Fruit fly (Drosophila melanogaster): ENCODE measurements around the gene Cpr97Eb.

Cpr97Eb gene

dm6 chr3R:27111784-27112602 is 21.1 kb upstream of the Cpr97Eb start, which contains the start of the genes gb and CG5815 (continued):
- TF ChIP-seq CG10366 (GFP tag; IDR thresholded peaks at IDR 0.05), result peak; percentile 98
- peak; percentile 66 for TF ChIP-seq CG17912 (GFP tag; optimal IDR thresholded peaks at IDR 0.05)
- peak; percentile 64; the same call in 1 of the 2 replicates for TF ChIP-seq Adf1 (GFP tag; IDR thresholded peaks at IDR 0.05)
- peak; percentile 84 for TF ChIP-seq E2f1 (GFP tag; IDR thresholded peaks at IDR 0.05)
- peak; percentile 91 for TF ChIP-seq HmgZ (tag; optimal IDR thresholded peaks at IDR 0.05)
- peak; percentile 70 for TF ChIP-seq Nf-YA (GFP tag; IDR thresholded peaks at IDR 0.05)
- peak; percentile 92 for TF ChIP-seq knrl (GFP tag; IDR thresholded peaks at IDR 0.05; ENCODE audit: partially characterized antibody)
- peak; percentile 83 for TF ChIP-seq CG7372 (GFP tag; IDR thresholded peaks at IDR 0.05)
- peak; percentile 89 for TF ChIP-seq HHEX (GFP tag; optimal IDR thresholded peaks at IDR 0.05)
- TF ChIP-seq en (GFP tag; optimal IDR thresholded peaks at IDR 0.05), result peak; percentile 51
- peak; percentile 93 for TF ChIP-seq CG14441 (GFP tag; IDR thresholded peaks at IDR 0.05)
- no peak for TF ChIP-seq pros (GFP tag; optimal IDR thresholded peaks at IDR 0.05)
- peak; percentile 64 for TF ChIP-seq CG43689 (GFP tag; IDR thresholded peaks at IDR 0.05)
- TF ChIP-seq gem (tag; optimal IDR thresholded peaks at IDR 0.05), result peak; percentile 93
- peak; percentile 84 for TF ChIP-seq mam (GFP tag; optimal IDR thresholded peaks at IDR 0.05)
- TF ChIP-seq dan (GFP tag; IDR thresholded peaks at IDR 0.05), result 0 out of 2 replicates have a peak, but pooled peaks have one; percentile 11
- peak; percentile 76 for TF ChIP-seq Hmx (GFP tag; optimal IDR thresholded peaks at IDR 0.05)
- TF ChIP-seq dimm (GFP tag; IDR thresholded peaks at IDR 0.05), result peak; percentile 56
- TF ChIP-seq phol (tag; optimal IDR thresholded peaks at IDR 0.05), result peak; percentile 92
- peak; percentile 92 for TF ChIP-seq BEAF-32 (GFP tag; optimal IDR thresholded peaks at IDR 0.05)
- peak; percentile 79 for TF ChIP-seq CG10959 (GFP tag; IDR thresholded peaks at IDR 0.05)
- TF ChIP-seq ttk (GFP tag; IDR thresholded peaks at IDR 0.05), result peak; percentile 89
- TF ChIP-seq Fer3 (tag; optimal IDR thresholded peaks at IDR 0.05), result peak; percentile 91
- peak; percentile 94 for TF ChIP-seq CG12391 (tag; optimal IDR thresholded peaks at IDR 0.05)
- TF ChIP-seq pita (GFP tag; optimal IDR thresholded peaks at IDR 0.05), result no peak
- TF ChIP-seq Mes4 (GFP tag; optimal IDR thresholded peaks at IDR 0.05), result peak; percentile 48
- TF ChIP-seq onecut (GFP tag; IDR thresholded peaks at IDR 0.05), result peak; percentile 83
- TF ChIP-seq lov (optimal IDR thresholded peaks at IDR 0.05), result no peak
- TF ChIP-seq lov (GFP tag; IDR thresholded peaks at IDR 0.05), result peak; percentile 20; the same call in 1 of the 3 replicates
- TF ChIP-seq CG12104 (GFP tag; optimal IDR thresholded peaks at IDR 0.05), result peak; percentile 85
- peak; percentile 95 for TF ChIP-seq CG31441 (GFP tag; IDR thresholded peaks at IDR 0.05)
- TF ChIP-seq Sry-β (GFP tag; optimal IDR thresholded peaks at IDR 0.05), result peak; percentile 92
- TF ChIP-seq so (GFP tag; IDR thresholded peaks at IDR 0.05), result peak; percentile 79; the same call in 2 of the 3 replicates
- TF ChIP-seq nom (GFP tag; optimal IDR thresholded peaks at IDR 0.05), result no peak
- TF ChIP-seq YL-1 (GFP tag; optimal IDR thresholded peaks at IDR 0.05), result peak; percentile 93
- TF ChIP-seq exex (tag; optimal IDR thresholded peaks at IDR 0.05), result peak; percentile 61
- peak; percentile 95 for TF ChIP-seq unc-4 (GFP tag; IDR thresholded peaks at IDR 0.05; ENCODE audit: partially characterized antibody)
- TF ChIP-seq CG17612 (GFP tag; IDR thresholded peaks at IDR 0.05), result peak; percentile 63; the same call in 1 of the 2 replicates
- TF ChIP-seq CG34422 (GFP tag; IDR thresholded peaks at IDR 0.05), result peak; percentile 72
- TF ChIP-seq CG11560 (tag; IDR thresholded peaks at IDR 0.05), result peak; percentile 75; the same call in 2 of the 3 replicates
- TF ChIP-seq CG1792 (GFP tag; optimal IDR thresholded peaks at IDR 0.05), result peak; percentile 17
- peak; percentile 85 for TF ChIP-seq CG18764 (GFP tag; optimal IDR thresholded peaks at IDR 0.05)
- TF ChIP-seq CG9609 (GFP tag; optimal IDR thresholded peaks at IDR 0.05), result peak; percentile 75
- TF ChIP-seq twi (tag; optimal IDR thresholded peaks at IDR 0.05), result peak; percentile 79
- TF ChIP-seq Hsf (GFP tag; optimal IDR thresholded peaks at IDR 0.05), result peak; percentile 91
- no peak for TF ChIP-seq CkIIα-i1 (GFP tag; IDR thresholded peaks at IDR 0.05)
- TF ChIP-seq Mrtf (GFP tag; IDR thresholded peaks at IDR 0.05), result peak; percentile 88
- peak; percentile 70 for TF ChIP-seq Asciz (GFP tag; optimal IDR thresholded peaks at IDR 0.05)
- no peak for TF ChIP-seq zf30C (GFP tag; optimal IDR thresholded peaks at IDR 0.05)
